Worm (Caenorhabditis elegans): ENCODE results near the gene Y42H9AR.2.

The Y42H9AR.2 gene

DNA sequence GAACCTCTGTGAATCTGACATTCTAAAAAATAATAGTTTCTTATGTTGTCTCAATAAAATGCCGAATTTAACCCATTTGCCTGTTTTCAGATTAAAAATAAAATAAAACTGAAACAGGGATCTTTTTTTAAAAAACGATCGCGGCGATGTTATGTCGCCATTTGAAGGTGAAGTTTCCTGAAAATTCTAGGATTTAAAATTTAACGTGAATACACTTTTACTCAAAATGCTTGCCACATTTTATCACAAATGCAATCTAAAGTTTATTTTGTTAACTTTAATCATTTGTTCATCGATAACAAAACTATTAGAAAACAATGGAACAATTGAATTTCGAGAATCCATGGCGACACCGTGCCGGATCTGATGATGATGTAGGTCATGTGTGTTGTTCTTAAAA lies at the start of gene Y42H9AR.2:
Y42H9AR.2 (plus strand) TSS at position 301 of the 400 bp plus-strand sequence.
- TF ChIP-seq ceh-62 (tag; optimal IDR thresholded peaks at IDR 0.05) (no peak), ceh-32 (tag; optimal IDR thresholded peaks at IDR 0.05; ENCODE audit: poor library complexity) (no peak), nhr-48 (tag; optimal IDR thresholded peaks at IDR 0.05) (no peak), vab-7 (GFP tag; IDR thresholded peaks at IDR 0.05) (no peak), dmd-9 (GFP tag; IDR thresholded peaks at IDR 0.05) (no peak), F44E2.7 (GFP tag; IDR thresholded peaks at IDR 0.05) (no peak)

DNA sequence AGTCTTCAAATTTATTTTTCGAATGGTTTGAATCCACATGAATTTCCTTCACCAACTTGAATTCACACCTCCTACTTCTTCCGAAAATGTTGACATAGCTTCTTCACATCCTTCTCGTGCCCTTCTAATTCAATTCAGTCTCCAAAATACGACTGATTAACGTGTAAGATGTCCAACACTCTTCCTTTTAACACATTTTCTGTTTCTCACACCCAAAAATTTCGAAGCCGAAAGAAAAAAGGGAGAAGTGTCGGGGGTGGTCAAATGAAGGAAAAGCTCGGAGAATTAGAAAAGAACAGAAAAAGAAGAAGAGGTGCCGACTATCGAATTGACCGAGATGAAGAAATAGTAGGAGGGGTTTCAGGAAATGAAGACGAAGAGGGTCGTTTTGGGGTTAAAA lies 47.0 kb upstream of the Y42H9AR.2 start:
- TF ChIP-seq ceh-82 (tag; optimal IDR thresholded peaks at IDR 0.05) (no peak), dmd-6 (GFP tag; IDR thresholded peaks at IDR 0.05) (no peak)

DNA sequence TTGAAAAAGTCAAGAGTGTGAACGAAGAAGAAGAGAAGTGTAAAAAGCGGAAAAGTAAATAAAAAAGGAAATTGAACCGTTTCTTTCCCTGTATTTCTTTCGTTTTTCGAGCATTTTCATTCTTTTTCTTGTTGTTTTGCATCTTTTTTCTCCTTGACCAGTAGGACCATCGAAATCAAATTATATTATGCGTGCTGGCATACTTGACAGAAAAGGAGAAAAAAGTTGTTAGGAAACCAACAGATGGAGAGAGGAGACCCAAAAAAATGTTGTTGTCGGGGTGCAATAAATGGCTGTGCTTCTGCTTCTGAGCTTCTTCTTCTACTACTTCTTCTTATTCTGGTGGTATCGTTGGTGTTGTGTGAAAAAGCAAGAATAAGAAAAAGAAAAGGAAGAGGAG lies 45.7 kb upstream of the Y42H9AR.2 start:
- peak in 1 of 2 experiments; percentile 70 for TF ChIP-seq unc-62 (GFP tag; optimal IDR thresholded peaks at IDR 0.05 in 1 of 2)
- no peak for TF ChIP-seq unc-62 (tag; optimal IDR thresholded peaks at IDR 0.05)
- TF ChIP-seq R02D3.7 (tag; optimal IDR thresholded peaks at IDR 0.05), result no peak

DNA sequence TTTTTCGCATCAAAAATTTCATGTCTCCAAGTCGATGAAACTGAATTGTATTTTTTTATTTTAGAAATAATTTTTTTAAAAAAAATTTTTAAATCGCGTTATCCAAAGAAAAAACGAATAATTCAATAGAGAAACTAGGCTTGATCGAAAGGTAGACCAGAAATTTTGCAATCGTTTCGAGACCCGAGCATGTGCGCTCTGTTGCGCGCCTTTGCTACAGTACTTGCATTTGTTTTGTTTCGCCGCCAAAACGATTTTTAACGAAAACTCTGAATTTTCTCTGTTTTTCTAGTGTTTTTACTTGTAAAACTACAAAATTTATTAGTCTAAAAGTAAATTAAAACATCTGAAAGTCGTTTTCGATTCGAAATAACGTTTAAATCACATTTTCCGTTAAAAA lies 38.4 kb upstream of the Y42H9AR.2 start:
- no peak for TF ChIP-seq dve-1 (tag; optimal IDR thresholded peaks at IDR 0.05; ENCODE audit: insufficient read depth)
- TF ChIP-seq F37D6.2 (tag; optimal IDR thresholded peaks at IDR 0.05), result no peak
- TF ChIP-seq zfp-3 (GFP tag; conservative IDR thresholded peaks at IDR 0.05), result no peak
- no peak for TF ChIP-seq nhr-11 (tag; optimal IDR thresholded peaks at IDR 0.05)
- peak; percentile 61 for TF ChIP-seq unc-130 (GFP tag; optimal IDR thresholded peaks at IDR 0.05)
- 0 out of 2 replicates have a peak, but pooled peaks have one; percentile 35 for TF ChIP-seq snpc-1.2 (GFP tag; IDR thresholded peaks at IDR 0.05)

DNA sequence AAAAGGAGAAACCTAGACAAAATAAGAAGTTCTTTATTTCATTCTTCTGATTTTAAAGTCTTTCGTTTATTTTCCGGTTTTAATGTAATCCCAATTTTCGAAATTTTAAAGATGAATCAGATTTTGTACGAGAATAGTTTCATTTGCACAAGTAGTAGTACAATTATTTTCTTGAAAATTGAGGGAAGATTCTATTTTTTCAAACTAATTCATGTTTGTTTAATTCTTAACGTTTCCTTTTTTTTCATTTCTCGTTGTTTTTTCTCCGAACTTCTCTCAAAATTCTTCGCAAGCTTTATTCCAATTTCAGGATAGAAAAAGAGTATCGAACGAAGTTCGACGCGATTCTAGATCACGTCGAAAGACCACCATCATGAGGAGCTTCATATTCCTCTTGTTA lies 37.3 kb upstream of the Y42H9AR.2 start, which contains the start of gene sax-7:
sax-7 (plus strand) TSS at position 301 of the 400 bp plus-strand sequence.
- TF ChIP-seq lin-39 (tag; optimal IDR thresholded peaks at IDR 0.05), result no peak
- TF ChIP-seq lsy-2 (tag; optimal IDR thresholded peaks at IDR 0.05), result no peak
- TF ChIP-seq aly-2 (tag; optimal IDR thresholded peaks at IDR 0.05), result no peak
- TF ChIP-seq php-3 (GFP tag; IDR thresholded peaks at IDR 0.05), result no peak
- no peak for TF ChIP-seq ces-1 (GFP tag; optimal IDR thresholded peaks at IDR 0.05)
- no peak for TF ChIP-seq nhr-77 (tag; optimal IDR thresholded peaks at IDR 0.05)
- no peak for TF ChIP-seq snpc-4 (tag; optimal IDR thresholded peaks at IDR 0.05)
- no peak for TF ChIP-seq ZK546.5 (tag; optimal IDR thresholded peaks at IDR 0.05)
- TF ChIP-seq spr-3 (GFP tag; optimal IDR thresholded peaks at IDR 0.05), result no peak
- no peak for TF ChIP-seq ceh-62 (tag; optimal IDR thresholded peaks at IDR 0.05)

DNA sequence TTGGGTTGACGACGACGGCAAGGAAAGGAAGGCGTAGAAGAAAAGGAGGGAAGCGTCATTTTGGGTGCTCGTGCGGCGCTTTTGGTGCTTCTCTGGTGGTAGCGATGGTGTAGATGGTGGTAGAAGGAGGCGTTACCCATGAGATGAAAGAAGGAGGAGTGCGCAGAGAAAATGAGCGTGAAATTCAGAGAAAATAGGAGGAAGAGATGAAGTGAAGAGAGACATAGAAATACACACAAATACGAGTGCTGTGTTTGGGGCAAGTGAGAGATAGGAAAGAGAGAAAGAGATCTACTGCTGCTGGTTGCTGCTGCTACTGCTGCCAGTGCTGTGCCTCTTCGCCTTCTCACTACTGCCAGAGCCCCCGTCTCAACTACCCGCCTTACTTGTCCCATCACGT lies 33.1 kb upstream of the Y42H9AR.2 start:
- TF ChIP-seq aha-1 (tag), result peak; percentile 63
- no peak for TF ChIP-seq cey-2 (tag; optimal IDR thresholded peaks at IDR 0.05; ENCODE audit: borderline replicate concordance, insufficient read depth)
- TF ChIP-seq F49E8.2 (tag; optimal IDR thresholded peaks at IDR 0.05; ENCODE audit: borderline replicate concordance), result no peak
- no peak for TF ChIP-seq ceh-20 (GFP tag; IDR thresholded peaks at IDR 0.05)
- peak in 1 of 2 experiments; percentile 99 for TF ChIP-seq unc-62 (GFP tag; optimal IDR thresholded peaks at IDR 0.05 in 1 of 2)
- TF ChIP-seq unc-62 (tag; optimal IDR thresholded peaks at IDR 0.05), result no peak
- no peak for TF ChIP-seq zag-1 (tag; optimal IDR thresholded peaks at IDR 0.05)
- peak; percentile 58; the same call in 1 of the 2 replicates for TF ChIP-seq egl-43 (GFP tag; IDR thresholded peaks at IDR 0.05)
- TF ChIP-seq set-16 (GFP tag; IDR thresholded peaks at IDR 0.05), result peak; percentile 36; the same call in 1 of the 2 replicates
- no peak for TF ChIP-seq ceh-28 (tag; optimal IDR thresholded peaks at IDR 0.05)
- peak in 1 of 2 experiments; percentile 29 for TF ChIP-seq lsy-2 (tag; optimal IDR thresholded peaks at IDR 0.05)
- TF ChIP-seq mep-1 (tag; optimal IDR thresholded peaks at IDR 0.05), result peak; percentile 5
- TF ChIP-seq mes-2 (tag; optimal IDR thresholded peaks at IDR 0.05; ENCODE audit: poor library complexity, severe bottlenecking), result peak; percentile 24
- no peak for TF ChIP-seq nhr-77 (tag; optimal IDR thresholded peaks at IDR 0.05)
- TF ChIP-seq vab-7 (GFP tag; IDR thresholded peaks at IDR 0.05), result no peak
- TF ChIP-seq zfp-3 (GFP tag; conservative IDR thresholded peaks at IDR 0.05), result no peak
- peak in 1 of 2 experiments; percentile 45 for TF ChIP-seq mdl-1 (tag; optimal IDR thresholded peaks at IDR 0.05)
- TF ChIP-seq rbr-2 (tag; optimal IDR thresholded peaks at IDR 0.05), result peak; percentile 54
- peak; percentile 30; the same call in 1 of the 2 replicates for TF ChIP-seq pha-4 (GFP tag; IDR thresholded peaks at IDR 0.05)
- no peak for TF ChIP-seq pha-4 (tag; optimal IDR thresholded peaks at IDR 0.05)
- TF ChIP-seq hmg-1.1 (GFP tag; IDR thresholded peaks at IDR 0.05), result peak; percentile 78
- no peak for TF ChIP-seq unc-39 (tag; optimal IDR thresholded peaks at IDR 0.05)
- no peak for TF ChIP-seq nhr-48 (tag; optimal IDR thresholded peaks at IDR 0.05)

Data from whole organism, L4 larva.